Comparison of ENCODE assay signal across 1 worm cellular context in genomic region chrV:20234439-20234838, ce11.
TF ChIP-seq lines count a peak whose summit lies in the region.

No protein-coding gene starts in this region.

TF ChIP-seq in whole organism, young adult, 124 proteins besides CTCF, POLR2A, EP300 and RAD21 (continued from another document):
- TF ChIP-seq B0019.2 (GFP tag; conservative IDR thresholded peaks at IDR 0.05; lab: Robert Waterston, UW): no peak
- TF ChIP-seq gei-17 (GFP tag; optimal IDR thresholded peaks at IDR 0.05; lab: Kevin White, UChicago): no peak
- TF ChIP-seq F23B12.7 (tag; optimal IDR thresholded peaks at IDR 0.05; lab: Kevin White, UChicago; ENCODE audit: insufficient read depth): no peak
- no peak for TF ChIP-seq rec-8 (tag; optimal IDR thresholded peaks at IDR 0.05; lab: Kevin White, UChicago)
- TF ChIP-seq lsl-1 (GFP tag; optimal IDR thresholded peaks at IDR 0.05; lab: Kevin White, UChicago): no peak
- TF ChIP-seq attf-5 (GFP tag; optimal IDR thresholded peaks at IDR 0.05; lab: Kevin White, UChicago): peak; percentile 7
- no peak for TF ChIP-seq unc-130 (GFP tag; optimal IDR thresholded peaks at IDR 0.05; lab: Kevin White, UChicago)
- no peak for TF ChIP-seq ztf-22 (GFP tag; optimal IDR thresholded peaks at IDR 0.05; lab: Kevin White, UChicago)
- no peak for TF ChIP-seq ceh-40 (GFP tag; IDR thresholded peaks at IDR 0.05; lab: Robert Waterston, UW)
- no peak for TF ChIP-seq T26A5.8 (tag; optimal IDR thresholded peaks at IDR 0.05; lab: Kevin White, UChicago)
- peak; percentile 3 for TF ChIP-seq him-1 (tag; optimal IDR thresholded peaks at IDR 0.05; lab: Kevin White, UChicago)
- TF ChIP-seq lin-26 (GFP tag; IDR thresholded peaks at IDR 0.05; lab: Robert Waterston, UW): peak; percentile 42; the same call in 1 of the 2 replicates
- TF ChIP-seq egl-44 (GFP tag; IDR thresholded peaks at IDR 0.05; lab: Robert Waterston, UW): no peak
- TF ChIP-seq nhr-90 (tag; optimal IDR thresholded peaks at IDR 0.05; lab: Kevin White, UChicago): no peak
- no peak for TF ChIP-seq ceh-58 (GFP tag; IDR thresholded peaks at IDR 0.05; lab: Robert Waterston, UW)
- 0 out of 2 replicates have a peak, but pooled peaks have one; percentile 33 for TF ChIP-seq aptf-3 (GFP tag; IDR thresholded peaks at IDR 0.05; lab: Robert Waterston, UW)
- no peak for TF ChIP-seq nfya-2 (GFP tag; IDR thresholded peaks at IDR 0.05; lab: Robert Waterston, UW)
- TF ChIP-seq nfyb-1 (GFP tag; IDR thresholded peaks at IDR 0.05; lab: Robert Waterston, UW): peak; percentile 50
- TF ChIP-seq sdz-38 (tag; optimal IDR thresholded peaks at IDR 0.05; lab: Kevin White, UChicago): no peak
- no peak for TF ChIP-seq snpc-1.1 (tag; optimal IDR thresholded peaks at IDR 0.05; lab: Kevin White, UChicago; ENCODE audit: insufficient read depth)
- peak; percentile 45; the same call in 1 of the 2 replicates for TF ChIP-seq Y53G8AR.9 (GFP tag; conservative IDR thresholded peaks at IDR 0.05; lab: Robert Waterston, UW)
- TF ChIP-seq attf-3 (GFP tag; conservative IDR thresholded peaks at IDR 0.05; lab: Robert Waterston, UW): no peak
- no peak for TF ChIP-seq ccch-3 (GFP tag; optimal IDR thresholded peaks at IDR 0.05; lab: Kevin White, UChicago)
- no peak for TF ChIP-seq snpc-4 (GFP tag; optimal IDR thresholded peaks at IDR 0.05; lab: Kevin White, UChicago)
- TF ChIP-seq snpc-4 (tag; optimal IDR thresholded peaks at IDR 0.05; lab: Kevin White, UChicago): no peak
- no peak for TF ChIP-seq hsf-1 (GFP tag; IDR thresholded peaks at IDR 0.05; lab: Robert Waterston, UW)
- TF ChIP-seq lin-40 (tag; optimal IDR thresholded peaks at IDR 0.05; lab: Kevin White, UChicago): no peak
- no peak for TF ChIP-seq F22D6.2 (tag; optimal IDR thresholded peaks at IDR 0.05; lab: Kevin White, UChicago)
- no peak for TF ChIP-seq lin-54 (GFP tag; optimal IDR thresholded peaks at IDR 0.05; lab: Kevin White, UChicago)
- TF ChIP-seq tbx-9 (tag; optimal IDR thresholded peaks at IDR 0.05; lab: Kevin White, UChicago; ENCODE audit: borderline replicate concordance): no peak
- TF ChIP-seq ets-4 (GFP tag; optimal IDR thresholded peaks at IDR 0.05; lab: Kevin White, UChicago): no peak
- no peak for TF ChIP-seq lsy-27 (tag; optimal IDR thresholded peaks at IDR 0.05; lab: Kevin White, UChicago; ENCODE audit: borderline replicate concordance, insufficient read depth)
- TF ChIP-seq F10E7.11 (tag; optimal IDR thresholded peaks at IDR 0.05; lab: Kevin White, UChicago): no peak
- TF ChIP-seq hlh-12 (tag; optimal IDR thresholded peaks at IDR 0.05; lab: Kevin White, UChicago): no peak
- TF ChIP-seq dox-1 (GFP tag; IDR thresholded peaks at IDR 0.05; lab: Robert Waterston, UW): no peak
- no peak for TF ChIP-seq somi-1 (GFP tag; optimal IDR thresholded peaks at IDR 0.05; lab: Kevin White, UChicago)
- TF ChIP-seq nhr-80 (tag; optimal IDR thresholded peaks at IDR 0.05; lab: Kevin White, UChicago): no peak
- TF ChIP-seq mxl-1 (tag; optimal IDR thresholded peaks at IDR 0.05; lab: Kevin White, UChicago): no peak
- TF ChIP-seq B0261.1 (tag; optimal IDR thresholded peaks at IDR 0.05; lab: Kevin White, UChicago): peak; percentile 27
- no peak for TF ChIP-seq lag-1 (GFP tag; IDR thresholded peaks at IDR 0.05; lab: Robert Waterston, UW)
- peak; percentile 65 for TF ChIP-seq tbp1 (GFP tag; optimal IDR thresholded peaks at IDR 0.05; lab: Kevin White, UChicago)
- no peak for TF ChIP-seq madf-10 (tag; optimal IDR thresholded peaks at IDR 0.05; lab: Kevin White, UChicago)
- no peak for TF ChIP-seq Y79H2A.3 (GFP tag; conservative IDR thresholded peaks at IDR 0.05; lab: Robert Waterston, UW)
- TF ChIP-seq F55B11.4 (tag; optimal IDR thresholded peaks at IDR 0.05; lab: Kevin White, UChicago; ENCODE audit: borderline replicate concordance, insufficient read depth): no peak
- TF ChIP-seq nfya-1 (tag; optimal IDR thresholded peaks at IDR 0.05; lab: Kevin White, UChicago; ENCODE audit: borderline replicate concordance, insufficient read depth): no peak
- TF ChIP-seq ztf-18 (tag; optimal IDR thresholded peaks at IDR 0.05; lab: Kevin White, UChicago): no peak
- TF ChIP-seq F37B4.10 (GFP tag; IDR thresholded peaks at IDR 0.05; lab: Robert Waterston, UW): no peak
- TF ChIP-seq rcor-1 (GFP tag; IDR thresholded peaks at IDR 0.05; lab: Robert Waterston, UW): no peak
- no peak for TF ChIP-seq nhr-179 (tag; optimal IDR thresholded peaks at IDR 0.05; lab: Kevin White, UChicago)
- TF ChIP-seq hrde-1 (tag; optimal IDR thresholded peaks at IDR 0.05; lab: Kevin White, UChicago; ENCODE audit: borderline replicate concordance): no peak
- no peak for TF ChIP-seq hlh-26 (GFP tag; conservative IDR thresholded peaks at IDR 0.05; lab: Robert Waterston, UW)
- no peak for TF ChIP-seq aptf-2 (GFP tag; conservative IDR thresholded peaks at IDR 0.05; lab: Robert Waterston, UW)
- TF ChIP-seq snpc-1.3 (tag; optimal IDR thresholded peaks at IDR 0.05; lab: Kevin White, UChicago; ENCODE audit: insufficient read depth): no peak
- TF ChIP-seq egl-18 (GFP tag; IDR thresholded peaks at IDR 0.05; lab: Robert Waterston, UW): no peak
- TF ChIP-seq dpff-1 (tag; optimal IDR thresholded peaks at IDR 0.05; lab: Kevin White, UChicago): no peak
- TF ChIP-seq attf-6 (GFP tag; IDR thresholded peaks at IDR 0.05; lab: Robert Waterston, UW): 0 out of 2 replicates have a peak, but pooled peaks have one; percentile 37
- no peak for TF ChIP-seq cebp-2 (GFP tag; IDR thresholded peaks at IDR 0.05; lab: Robert Waterston, UW)
- no peak for TF ChIP-seq ceh-91 (GFP tag; IDR thresholded peaks at IDR 0.05; lab: Robert Waterston, UW)
- no peak for TF ChIP-seq lir-1 (GFP tag; conservative IDR thresholded peaks at IDR 0.05; lab: Robert Waterston, UW)
- no peak for TF ChIP-seq Y56A3A.18 (GFP tag; IDR thresholded peaks at IDR 0.05; lab: Robert Waterston, UW)
- TF ChIP-seq tlf-1 (GFP tag; optimal IDR thresholded peaks at IDR 0.05; lab: Kevin White, UChicago): no peak
- TF ChIP-seq C06A6.2 (GFP tag; conservative IDR thresholded peaks at IDR 0.05; lab: Robert Waterston, UW): no peak
- TF ChIP-seq athp-1 (tag; optimal IDR thresholded peaks at IDR 0.05; lab: Kevin White, UChicago): no peak
- no peak for TF ChIP-seq egrh-3 (GFP tag; IDR thresholded peaks at IDR 0.05; lab: Robert Waterston, UW)
- TF ChIP-seq let-526 (GFP tag; IDR thresholded peaks at IDR 0.05; lab: Robert Waterston, UW): no peak
- TF ChIP-seq zfh-2 (GFP tag; conservative IDR thresholded peaks at IDR 0.05; lab: Robert Waterston, UW): no peak
- peak; percentile 57 for TF ChIP-seq chd-7 (tag; optimal IDR thresholded peaks at IDR 0.05; lab: Kevin White, UChicago)
- TF ChIP-seq D2030.7 (GFP tag; IDR thresholded peaks at IDR 0.05; lab: Robert Waterston, UW): 0 out of 2 replicates have a peak, but pooled peaks have one; percentile 8
TF ChIP-seq in whole organism, young adult: peak in this region for 21.
